Fruit fly (Drosophila melanogaster) whole organism, embryonic: Measurements from ENCODE around the gene CG31743.

Experiments used
- Atf-2 ChIP-seq: fragments of 200-800 bp; sonication (Bioruptor generic); optimal IDR thresholded peaks from 2 replicates; lab custom pipeline; 2016; ENCODE audit warnings: missing biosample characterization, missing genetic modification characterization
- Atf3 ChIP-seq: fragments of 200-800 bp; sonication (Bioruptor generic); optimal IDR thresholded peaks from 3 replicates; lab custom pipeline; 2016; ENCODE audit warnings: missing biosample characterization, missing genetic modification characterization
- Bdp1 ChIP-seq: fragments of 200-800 bp; sonication (Bioruptor generic); optimal IDR thresholded peaks from 3 replicates; lab custom pipeline; 2016; ENCODE audit warnings: missing biosample characterization, missing genetic modification characterization
- C15 ChIP-seq: fragments of 200-800 bp; sonication (Bioruptor generic); IDR thresholded peaks from 3 replicates; pipeline ENCODE4 v1.3.6; 2022; ENCODE audit warnings: missing biosample characterization, missing genetic modification characterization
- CG10366 ChIP-seq: fragments of 200-800 bp; sonication (Bioruptor generic); IDR thresholded peaks from 2 replicates; pipeline ENCODE4 v1.3.6; 2022; ENCODE audit warnings: missing biosample characterization, missing genetic modification characterization
- CG10959 ChIP-seq: fragments of 200-800 bp; sonication (Bioruptor generic); IDR thresholded peaks from 2 replicates; pipeline ENCODE4 v1.3.6; 2022; ENCODE audit warnings: missing biosample characterization, missing genetic modification characterization
- CG11398 ChIP-seq: fragments of 200-800 bp; sonication (Bioruptor generic); optimal IDR thresholded peaks from 2 replicates; lab custom pipeline; 2016; ENCODE audit warnings: missing biosample characterization, missing genetic modification characterization
- CG14860 ChIP-seq: fragments of 200-800 bp; sonication (Bioruptor generic); IDR thresholded peaks from 3 replicates; pipeline ENCODE4 v1.3.6; 2022; ENCODE audit warnings: missing biosample characterization, missing genetic modification characterization; ENCODE audit not compliant: partially characterized antibody
- CG15479 ChIP-seq: fragments of 200-800 bp; sonication (Bioruptor generic); optimal IDR thresholded peaks from 3 replicates; lab custom pipeline; 2019; ENCODE audit warnings: missing biosample characterization, mild to moderate bottlenecking, missing genetic modification characterization, moderate library complexity
- CG15696 ChIP-seq: fragments of 200-800 bp; sonication (Bioruptor generic); optimal IDR thresholded peaks from 2 replicates; lab custom pipeline; 2019; ENCODE audit warnings: missing biosample characterization, mild to moderate bottlenecking, missing genetic modification characterization, moderate library complexity
- CG18599 ChIP-seq: fragments of 200-800 bp; sonication (Bioruptor generic); optimal IDR thresholded peaks from 3 replicates; lab custom pipeline; 2017; ENCODE audit warnings: missing biosample characterization, missing genetic modification characterization, mild to moderate bottlenecking, moderate library complexity, missing genetic modification reagents
- CG2199 ChIP-seq: fragments of 200-800 bp; sonication (Bioruptor generic); IDR thresholded peaks from 3 replicates; pipeline ENCODE4 v1.3.6; 2022; ENCODE audit warnings: missing biosample characterization, missing genetic modification characterization
- CG31388 ChIP-seq: fragments of 200-800 bp; sonication (Bioruptor generic); optimal IDR thresholded peaks from 2 replicates; lab custom pipeline; 2016; ENCODE audit warnings: missing biosample characterization, missing genetic modification characterization
- CG3163 ChIP-seq: fragments of 200-800 bp; sonication (Bioruptor generic); optimal IDR thresholded peaks from 3 replicates; lab custom pipeline; 2016; ENCODE audit warnings: missing biosample characterization, missing genetic modification characterization
- CG32532 ChIP-seq: fragments of 200-800 bp; sonication (Bioruptor generic); IDR thresholded peaks from 2 replicates; pipeline ENCODE4 v1.3.6; 2022; ENCODE audit warnings: missing biosample characterization, missing genetic modification characterization
- CG3995 ChIP-seq: fragments of 200-800 bp; sonication (Bioruptor generic); optimal IDR thresholded peaks from 3 replicates; lab custom pipeline; 2016; ENCODE audit warnings: missing biosample characterization, missing genetic modification characterization
- CG4820 ChIP-seq: fragments of 200-800 bp; sonication (Bioruptor generic); optimal IDR thresholded peaks from 3 replicates; lab custom pipeline; 2016; ENCODE audit warnings: missing biosample characterization, missing genetic modification characterization
- CG6854 ChIP-seq: fragments of 200-800 bp; sonication (Bioruptor generic); optimal IDR thresholded peaks from 3 replicates; lab custom pipeline; 2017; ENCODE audit warnings: missing biosample characterization, mild to moderate bottlenecking, missing genetic modification characterization
- CG7839 ChIP-seq: fragments of 200-800 bp; sonication (Bioruptor generic); optimal IDR thresholded peaks from 3 replicates; lab custom pipeline; 2018; ENCODE audit warnings: missing biosample characterization, mild to moderate bottlenecking, missing genetic modification characterization, moderate library complexity
- CG8290 ChIP-seq, 3 experiments: fragments of 200-800 bp; sonication (Bioruptor generic); optimal IDR thresholded peaks; 2 replicates each; lab custom pipeline; 2016 to 2019; ENCODE audit warnings: missing biosample characterization in 3 of 3, missing genetic modification characterization in 3 of 3, mild to moderate bottlenecking in 2 of 3, moderate library complexity in 1 of 3
- CG9437 ChIP-seq: fragments of 200-800 bp; sonication (Bioruptor generic); optimal IDR thresholded peaks from 2 replicates; lab custom pipeline; 2018; ENCODE audit warnings: missing biosample characterization, mild to moderate bottlenecking, missing genetic modification characterization
- Dek ChIP-seq: fragments of 200-800 bp; sonication (Bioruptor generic); optimal IDR thresholded peaks from 3 replicates; lab custom pipeline; 2019; ENCODE audit warnings: missing biosample characterization, mild to moderate bottlenecking, missing genetic modification characterization, moderate library complexity
- Doc2 ChIP-seq: fragments of 200-800 bp; sonication (Bioruptor generic); IDR thresholded peaks from 2 replicates; pipeline ENCODE4 v1.3.6; 2022; ENCODE audit warnings: missing biosample characterization, missing genetic modification characterization
- Ets65A ChIP-seq: fragments of 200-800 bp; sonication (Bioruptor generic); peaks from one replicate; lab custom pipeline; 2016; ENCODE audit warnings: missing biosample characterization, missing genetic modification characterization
- Hmr ChIP-seq: fragments of 200-800 bp; sonication (Bioruptor generic); optimal IDR thresholded peaks from 3 replicates; lab custom pipeline; 2017; ENCODE audit warnings: mild to moderate bottlenecking, missing biosample characterization, missing genetic modification reagents, missing genetic modification characterization
- Hsf ChIP-seq: fragments of 200-800 bp; sonication (Bioruptor generic); optimal IDR thresholded peaks from 3 replicates; lab custom pipeline; 2016; ENCODE audit warnings: missing biosample characterization, missing genetic modification characterization
- MESR4 ChIP-seq: fragments of 200-800 bp; sonication (Bioruptor generic); optimal IDR thresholded peaks from 2 replicates; lab custom pipeline; 2018; ENCODE audit warnings: missing biosample characterization, mild to moderate bottlenecking, missing genetic modification characterization, moderate library complexity
- Mad ChIP-seq: fragments of 200-800 bp; sonication (Bioruptor generic); optimal IDR thresholded peaks from 2 replicates; lab custom pipeline; 2016; ENCODE audit warnings: missing biosample characterization, missing genetic modification characterization
- Med ChIP-seq: fragments of 200-800 bp; sonication (Bioruptor generic); peaks from one replicate; lab custom pipeline; 2016; ENCODE audit warnings: missing biosample characterization, missing genetic modification characterization, mild to moderate bottlenecking, inconsistent platforms, moderate library complexity
- Neu2 ChIP-seq: fragments of 200-800 bp; sonication (Bioruptor generic); optimal IDR thresholded peaks from 3 replicates; lab custom pipeline; 2016; ENCODE audit warnings: missing biosample characterization, missing genetic modification characterization, borderline replicate concordance
- Sox100B ChIP-seq: fragments of 200-800 bp; sonication (Bioruptor generic); optimal IDR thresholded peaks from 3 replicates; lab custom pipeline; 2018; ENCODE audit warnings: missing biosample characterization, mild to moderate bottlenecking, missing genetic modification characterization
- Tbp ChIP-seq: fragments of >200 bp; optimal IDR thresholded peaks from 2 replicates; lab custom pipeline; 2018; ENCODE audit warnings: missing biosample characterization, missing genetic modification characterization
- YL-1 ChIP-seq: fragments of 200-800 bp; sonication (Bioruptor generic); optimal IDR thresholded peaks from 3 replicates; lab custom pipeline; 2017; ENCODE audit warnings: missing biosample characterization, mild to moderate bottlenecking, missing genetic modification characterization
- ac ChIP-seq: fragments of 200-800 bp; sonication (Bioruptor generic); optimal IDR thresholded peaks from 3 replicates; lab custom pipeline; 2017; ENCODE audit warnings: missing biosample characterization, mild to moderate bottlenecking, missing genetic modification characterization
- ash1 ChIP-seq: fragments of 200-800 bp; sonication (Bioruptor generic); optimal IDR thresholded peaks from 2 replicates; lab custom pipeline; 2018; ENCODE audit warnings: missing biosample characterization, mild to moderate bottlenecking, missing genetic modification characterization
- cad ChIP-seq: fragments of >200 bp; optimal IDR thresholded peaks from 2 replicates; lab custom pipeline; 2017; ENCODE audit warnings: missing biosample characterization, missing genetic modification characterization
- cg ChIP-seq: fragments of 200-800 bp; sonication (Bioruptor generic); optimal IDR thresholded peaks from 3 replicates; lab custom pipeline; 2019; ENCODE audit warnings: missing biosample characterization, mild to moderate bottlenecking, missing genetic modification characterization, moderate library complexity
- da ChIP-seq: fragments of 200-800 bp; sonication (Bioruptor generic); optimal IDR thresholded peaks from 2 replicates; lab custom pipeline; 2016; ENCODE audit warnings: missing biosample characterization, missing genetic modification characterization
- fd102C ChIP-seq: fragments of 200-800 bp; sonication (Bioruptor generic); optimal IDR thresholded peaks from 2 replicates; lab custom pipeline; 2018; ENCODE audit warnings: missing biosample characterization, mild to moderate bottlenecking, missing genetic modification characterization, moderate library complexity
- lola ChIP-seq, 3 experiments: fragments of >200 bp in 2 of 3; fragments of 200-800 bp in 1 of 3; sonication (Bioruptor generic) in 1 of 3; optimal IDR thresholded peaks; 2 replicates each; lab custom pipeline; 2017 to 2019; ENCODE audit warnings: missing biosample characterization in 3 of 3, missing genetic modification characterization in 3 of 3, mild to moderate bottlenecking in 1 of 3, moderate library complexity in 1 of 3
- schlank ChIP-seq: fragments of 200-800 bp; sonication (Bioruptor generic); optimal IDR thresholded peaks from 2 replicates; lab custom pipeline; 2018; ENCODE audit warnings: missing biosample characterization, mild to moderate bottlenecking, missing genetic modification characterization
- sima ChIP-seq: fragments of 200-800 bp; sonication (Bioruptor generic); optimal IDR thresholded peaks from 2 replicates; lab custom pipeline; 2016; ENCODE audit warnings: missing biosample characterization, missing genetic modification characterization
- slp2 ChIP-seq: fragments of 200-800 bp; sonication (Bioruptor generic); optimal IDR thresholded peaks from 2 replicates; lab custom pipeline; 2016; ENCODE audit warnings: missing biosample characterization, missing genetic modification characterization
- ssp ChIP-seq: fragments of 200-800 bp; sonication (Bioruptor generic); IDR thresholded peaks from 2 replicates; pipeline ENCODE4 v1.3.6; 2022; ENCODE audit warnings: missing biosample characterization, missing genetic modification characterization
- tll ChIP-seq, 2 experiments: fragments of 200-800 bp in 1 of 2; fragments of >200 bp in 1 of 2; sonication (Bioruptor generic) in 1 of 2; optimal IDR thresholded peaks; 2 replicates each; lab custom pipeline; 2017 to 2019; ENCODE audit warnings: missing biosample characterization in 2 of 2, missing genetic modification characterization in 2 of 2, mild to moderate bottlenecking in 1 of 2, moderate library complexity in 1 of 2
- toy ChIP-seq: fragments of 200-800 bp; sonication (Bioruptor generic); IDR thresholded peaks from 2 replicates; pipeline ENCODE4 v1.3.6; 2022; ENCODE audit warnings: missing biosample characterization, missing genetic modification characterization
- twi ChIP-seq: fragments of 200-800 bp; optimal IDR thresholded peaks from 2 replicates; lab custom pipeline; 2019; ENCODE audit warnings: missing biosample characterization, mild to moderate bottlenecking, missing genetic modification characterization, moderate library complexity
- z ChIP-seq: fragments of 200-800 bp; sonication (Bioruptor generic); IDR thresholded peaks from 3 replicates; pipeline ENCODE4 v1.3.6; 2022; ENCODE audit warnings: missing biosample characterization, missing genetic modification characterization
- zf30C ChIP-seq: fragments of 200-800 bp; sonication (Bioruptor generic); optimal IDR thresholded peaks from 3 replicates; lab custom pipeline; 2018; ENCODE audit warnings: missing biosample characterization, mild to moderate bottlenecking, missing genetic modification characterization

Gene CG31743

DNA sequence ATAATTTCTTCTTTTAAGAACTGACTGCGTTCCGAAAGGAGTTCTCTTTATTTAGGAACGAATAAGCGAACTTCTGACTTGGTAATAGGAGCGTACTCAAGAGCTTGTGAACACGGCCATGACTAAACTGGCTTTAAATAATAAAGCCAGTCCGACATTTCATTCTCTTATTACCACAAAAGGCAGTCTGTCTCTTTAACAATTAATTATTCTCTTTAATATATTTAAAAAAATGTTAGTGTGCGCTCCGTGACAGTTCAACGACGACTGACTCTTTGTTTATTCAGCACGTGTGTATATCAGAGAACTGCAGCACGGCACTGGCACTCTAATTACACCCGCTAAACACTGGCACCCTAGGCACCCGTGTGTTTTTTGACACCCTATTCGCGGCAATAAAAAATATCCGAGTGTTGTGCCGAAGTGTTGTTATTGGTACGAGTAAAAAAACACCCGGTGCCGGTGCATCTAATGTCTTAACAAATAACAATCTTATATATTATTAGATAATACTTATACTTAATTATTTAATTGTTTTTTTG lies 20.8 kb upstream of the CG31743 start, which contains the start of gene CG31809 (continued):
- TF ChIP-seq lola (GFP tag; optimal IDR thresholded peaks at IDR 0.05; lab: Kevin White, UChicago) (no peak), CG10959 (no peak), CG4820 (no peak), CG15696 (tag; lab: Kevin White, UChicago) (no peak), cg (no peak), Tbp (GFP tag; lab: Kevin White, UChicago) (no peak), YL-1 (GFP tag; lab: Kevin White, UChicago) (no peak), Atf3 (GFP tag; lab: Kevin White, UChicago) (no peak), ac (GFP tag; lab: Kevin White, UChicago) (no peak), CG31388 (GFP tag; lab: Kevin White, UChicago) (no peak), schlank (tag; lab: Kevin White, UChicago) (no peak), ash1 (GFP tag; lab: Kevin White, UChicago) (no peak), Dek (tag; lab: Kevin White, UChicago) (no peak), CG18599 (GFP tag; lab: Kevin White, UChicago) (no peak), Sox100B (no peak), CG7839 (tag; lab: Kevin White, UChicago) (no peak), Atf-2 (GFP tag; lab: Kevin White, UChicago) (no peak), Neu2 (no peak), Bdp1 (no peak)

DNA sequence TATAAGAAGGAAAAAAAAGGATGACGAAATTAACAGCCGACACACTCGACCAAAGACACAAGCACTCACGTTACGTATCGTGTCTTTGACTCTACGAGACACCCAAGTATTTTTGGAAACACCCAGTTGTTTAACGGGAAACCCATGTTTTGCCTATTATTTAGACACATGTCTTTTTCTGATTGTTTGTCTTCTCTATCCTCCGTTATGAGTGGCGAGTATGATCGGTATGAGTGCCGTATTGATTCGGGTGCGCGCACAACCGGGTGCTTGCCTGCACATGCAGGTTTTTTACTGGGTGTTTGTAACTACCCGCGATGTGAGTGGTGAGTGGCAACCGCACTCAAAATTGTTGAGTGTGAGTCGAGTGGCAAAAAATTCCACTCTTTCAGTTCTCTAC lies 20.2 kb upstream of the CG31743 start:
- TF ChIP-seq CG15479 (peak; percentile 4), CG9437 (peak; percentile 79), Med (GFP tag; lab: Kevin White, UChicago) (peak; percentile 75), CG3163 (GFP tag; lab: Kevin White, UChicago) (peak; percentile 21), CG6854 (GFP tag; lab: Kevin White, UChicago) (no peak), ssp (GFP tag; lab: Robert Waterston, UW) (no peak), twi (tag; lab: Kevin White, UChicago) (peak; percentile 87), CG10366 (GFP tag; lab: Robert Waterston, UW) (peak; percentile 9; the same call in 1 of the 2 replicates), C15 (GFP tag; lab: Robert Waterston, UW) (no peak), CG2199 (GFP tag; lab: Robert Waterston, UW) (peak; percentile 98), Ets65A (GFP tag; lab: Kevin White, UChicago) (peak; percentile 78), CG8290 (GFP tag; optimal IDR thresholded peaks at IDR 0.05; lab: Kevin White, UChicago) (no peak), CG8290 (tag; optimal IDR thresholded peaks at IDR 0.05; lab: Kevin White, UChicago) (peak in 1 of 2 experiments; percentile 9), tll (GFP tag; optimal IDR thresholded peaks at IDR 0.05; lab: Kevin White, UChicago) (peak in 1 of 2 experiments; percentile 51), z (GFP tag; lab: Robert Waterston, UW) (peak; percentile 94), Hsf (GFP tag; lab: Kevin White, UChicago) (no peak)

DNA sequence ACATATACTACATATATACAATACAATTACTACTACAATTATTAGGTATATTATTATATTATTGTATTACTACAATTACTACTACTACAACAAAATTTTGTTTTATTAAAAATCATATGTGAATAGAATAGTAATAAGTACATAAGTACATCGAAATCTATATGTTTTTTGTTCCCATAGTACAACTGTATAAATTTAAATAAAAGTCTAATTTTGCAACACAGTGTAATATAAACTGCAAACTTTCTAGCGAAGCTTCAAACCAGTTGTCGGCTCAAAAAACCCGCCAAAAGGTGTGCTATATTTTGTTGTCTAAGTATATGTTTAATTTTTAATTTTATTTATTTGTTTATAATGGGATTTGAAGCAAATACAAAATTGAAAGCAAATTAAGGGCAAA lies 19.8 kb upstream of the CG31743 start:
- no peak for TF ChIP-seq MESR4 (GFP tag; lab: Kevin White, UChicago)
- TF ChIP-seq Hmr (GFP tag; lab: Kevin White, UChicago): no peak
- TF ChIP-seq da: no peak
- no peak for TF ChIP-seq fd102C (GFP tag; lab: Kevin White, UChicago)
- no peak for TF ChIP-seq CG32532 (GFP tag; lab: Robert Waterston, UW)
- TF ChIP-seq cad (GFP tag; lab: Kevin White, UChicago): no peak
- TF ChIP-seq ash1 (GFP tag; lab: Kevin White, UChicago): no peak
- TF ChIP-seq CG3995 (GFP tag; lab: Kevin White, UChicago): no peak
- no peak for TF ChIP-seq CG14860 (GFP tag; lab: Robert Waterston, UW)
- no peak for TF ChIP-seq Mad
- TF ChIP-seq sima (GFP tag; lab: Kevin White, UChicago): no peak
- no peak for TF ChIP-seq slp2 (GFP tag; lab: Kevin White, UChicago)
- TF ChIP-seq zf30C: no peak
- TF ChIP-seq Neu2: no peak
- no peak for TF ChIP-seq Doc2 (GFP tag; lab: Robert Waterston, UW)
- TF ChIP-seq toy (GFP tag; lab: Robert Waterston, UW): no peak
- no peak for TF ChIP-seq CG11398 (GFP tag; lab: Kevin White, UChicago)
